Fruit fly (Drosophila melanogaster): ENCODE measurements around the gene GIIIspla2.

DNA sequence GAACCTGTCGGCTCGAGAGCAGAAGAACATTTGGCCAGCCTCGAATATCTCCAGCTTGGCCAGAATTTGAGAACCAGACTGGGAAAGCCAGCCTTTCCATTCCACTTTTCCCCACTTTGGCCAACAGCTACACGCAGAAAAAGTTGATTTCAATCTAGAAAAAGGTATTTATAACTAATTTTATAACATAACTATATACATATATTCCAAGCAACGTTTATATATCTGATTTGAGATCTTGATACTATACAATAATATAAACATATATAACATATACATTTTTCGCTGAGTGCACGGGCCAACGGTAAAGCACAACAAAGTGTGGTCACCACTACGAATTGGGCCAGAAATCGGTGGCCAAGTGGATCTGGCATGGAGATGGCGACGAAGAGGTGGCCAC is 6.0 kb downstream of the GIIIspla2 start:
- TF ChIP-seq ss (GFP tag; optimal IDR thresholded peaks at IDR 0.05) (no peak), Blimp-1 (GFP tag; optimal IDR thresholded peaks at IDR 0.05) (no peak), Lpt (GFP tag; optimal IDR thresholded peaks at IDR 0.05) (peak; percentile 20)

All from whole organism, prepupa.